Worm (Caenorhabditis elegans) whole organism, young adult: ENCODE data around the gene mtx-2.

Experiments used
- B0019.2 ChIP-seq: fragments of 200-800 bp; sonication (Bioruptor generic); conservative IDR thresholded peaks from 2 replicates; pipeline ENCODE4 v1.3.6; 2022; ENCODE audit warnings: missing genetic modification reagents, missing genetic modification characterization, missing compliant biosample characterization
- C06A6.2 ChIP-seq: fragments of 200-800 bp; sonication (Bioruptor generic); conservative IDR thresholded peaks from 2 replicates; pipeline ENCODE4 v1.3.6; 2022; ENCODE audit warnings: missing genetic modification characterization, missing compliant biosample characterization
- F37B4.10 ChIP-seq: fragments of 200-800 bp; sonication (Bioruptor generic); IDR thresholded peaks from 2 replicates; pipeline ENCODE4 v1.3.6; 2022; ENCODE audit warnings: missing genetic modification characterization, missing compliant biosample characterization
- F39B2.1 ChIP-seq: fragments of 200-800 bp; sonication (Bioruptor generic); IDR thresholded peaks from 2 replicates; pipeline ENCODE4 v1.3.6; 2022; ENCODE audit warnings: missing genetic modification reagents, missing genetic modification characterization, missing compliant biosample characterization
- F49E8.2 ChIP-seq: sonication (generic microtip); optimal IDR thresholded peaks from 3 replicates; lab custom pipeline; 2017; ENCODE audit warnings: missing genetic modification characterization, mild to moderate bottlenecking, missing compliant biosample characterization, antibody characterized with exemption, moderate library complexity; ENCODE audit not compliant: insufficient read depth
- F55B11.4 ChIP-seq: sonication (generic microtip); optimal IDR thresholded peaks from 2 replicates; lab custom pipeline; 2016; ENCODE audit warnings: missing compliant biosample characterization, missing genetic modification characterization, borderline replicate concordance; ENCODE audit not compliant: insufficient read depth
- K11D2.4 ChIP-seq: fragments of 200-800 bp; sonication (Bioruptor generic); IDR thresholded peaks from 2 replicates; pipeline ENCODE4 v1.3.6; 2022; ENCODE audit warnings: missing genetic modification reagents, missing genetic modification characterization, missing compliant biosample characterization
- Y56A3A.18 ChIP-seq: fragments of 200-800 bp; sonication (Bioruptor generic); IDR thresholded peaks from 2 replicates; pipeline ENCODE4 v1.3.6; 2022; ENCODE audit warnings: missing genetic modification reagents, missing genetic modification characterization, missing compliant biosample characterization
- cebp-1 ChIP-seq, 2 experiments: fragments of 200-800 bp in 1 of 2; sonication (Bioruptor generic) in 1 of 2; sonication (generic microtip) in 1 of 2; IDR thresholded peaks in 1 of 2; optimal IDR thresholded peaks in 1 of 2; 2 replicates each; pipeline versions ENCODE4 v1.3.6 to Lab custom; 2017 to 2022; ENCODE audit warnings: missing compliant biosample characterization in 2 of 2, missing genetic modification characterization in 2 of 2, mild to moderate bottlenecking in 1 of 2, missing genetic modification reagents in 1 of 2, moderate library complexity in 1 of 2
- ceh-79 ChIP-seq: sonication (generic microtip); optimal IDR thresholded peaks from 2 replicates; lab custom pipeline; 2017; ENCODE audit warnings: mild to moderate bottlenecking, missing genetic modification characterization, missing compliant biosample characterization
- die-1 ChIP-seq: sonication (generic microtip); optimal IDR thresholded peaks from 2 replicates; lab custom pipeline; 2016; ENCODE audit warnings: missing genotype, mild to moderate bottlenecking, missing genetic modification characterization, missing compliant biosample characterization
- dpl-1 ChIP-seq: fragments of 150-350 bp; optimal IDR thresholded peaks from 2 replicates; lab custom pipeline; 2014; ENCODE audit warnings: missing biosample characterization, missing genetic modification reagents, missing genetic modification characterization
- ekl-4 ChIP-seq: fragments of 200-800 bp; sonication (Bioruptor generic); IDR thresholded peaks from 2 replicates; pipeline ENCODE4 v1.3.6; 2022; ENCODE audit warnings: missing genetic modification reagents, missing genetic modification characterization, missing compliant biosample characterization
- him-1 ChIP-seq: sonication (generic microtip); optimal IDR thresholded peaks from 2 replicates; lab custom pipeline; 2016; ENCODE audit warnings: missing genotype, missing genetic modification reagents, missing genetic modification characterization, missing compliant biosample characterization
- hlh-26 ChIP-seq: fragments of 200-800 bp; sonication (Bioruptor generic); conservative IDR thresholded peaks from 2 replicates; pipeline ENCODE4 v1.3.6; 2022; ENCODE audit warnings: missing genetic modification reagents, missing genetic modification characterization, missing compliant biosample characterization
- hmg-20 ChIP-seq: fragments of 200-800 bp; sonication (Bioruptor generic); IDR thresholded peaks from 2 replicates; pipeline ENCODE4 v1.3.6; 2022; ENCODE audit warnings: missing genetic modification reagents, missing genetic modification characterization, missing compliant biosample characterization
- hsf-1 ChIP-seq: fragments of 200-800 bp; sonication (Bioruptor generic); IDR thresholded peaks from 2 replicates; pipeline ENCODE4 v1.3.6; 2022; ENCODE audit warnings: missing genetic modification reagents, missing genetic modification characterization, missing compliant biosample characterization
- lir-1 ChIP-seq: fragments of 200-800 bp; sonication (Bioruptor generic); conservative IDR thresholded peaks from 2 replicates; pipeline ENCODE4 v1.3.6; 2022; ENCODE audit warnings: missing genetic modification reagents, missing genetic modification characterization, missing compliant biosample characterization
- lsy-27 ChIP-seq: sonication (generic microtip); optimal IDR thresholded peaks from 2 replicates; lab custom pipeline; 2017; ENCODE audit warnings: missing genetic modification characterization, mild to moderate bottlenecking, missing compliant biosample characterization, antibody characterized with exemption, missing genotype, borderline replicate concordance; ENCODE audit not compliant: insufficient read depth
- madf-10 ChIP-seq: sonication (generic microtip); optimal IDR thresholded peaks from 2 replicates; lab custom pipeline; 2016; ENCODE audit warnings: mild to moderate bottlenecking, missing genetic modification characterization, missing compliant biosample characterization
- madf-3 ChIP-seq: fragments of 200-800 bp; sonication (Bioruptor generic); IDR thresholded peaks from 2 replicates; pipeline ENCODE4 v1.3.6; 2022; ENCODE audit warnings: missing genetic modification reagents, missing genetic modification characterization, missing compliant biosample characterization
- mxl-1 ChIP-seq: sonication (generic microtip); optimal IDR thresholded peaks from 2 replicates; lab custom pipeline; 2016; ENCODE audit warnings: missing genetic modification characterization, missing compliant biosample characterization
- nfya-1 ChIP-seq: sonication (generic microtip); optimal IDR thresholded peaks from 2 replicates; lab custom pipeline; 2017; ENCODE audit warnings: antibody characterized with exemption, missing compliant biosample characterization, missing genetic modification characterization, borderline replicate concordance; ENCODE audit not compliant: insufficient read depth
- nfya-2 ChIP-seq: fragments of 200-800 bp; sonication (Bioruptor generic); IDR thresholded peaks from 2 replicates; pipeline ENCODE4 v1.3.6; 2022; ENCODE audit warnings: missing genetic modification reagents, missing genetic modification characterization, missing compliant biosample characterization
- nfyb-1 ChIP-seq: fragments of 200-800 bp; sonication (Bioruptor generic); IDR thresholded peaks from 2 replicates; pipeline ENCODE4 v1.3.6; 2022; ENCODE audit warnings: missing genetic modification reagents, missing genetic modification characterization, missing compliant biosample characterization
- nhr-120 ChIP-seq: fragments of 200-800 bp; sonication (Bioruptor generic); IDR thresholded peaks from 2 replicates; pipeline ENCODE4 v1.3.6; 2022; ENCODE audit warnings: missing genetic modification characterization, missing compliant biosample characterization
- nhr-90 ChIP-seq: sonication (generic microtip); optimal IDR thresholded peaks from 2 replicates; lab custom pipeline; 2016; ENCODE audit warnings: missing genotype, mild to moderate bottlenecking, missing genetic modification characterization, missing compliant biosample characterization
- pha-4 ChIP-seq: fragments of 150-350 bp; sonication (generic microtip); optimal IDR thresholded peaks from 2 replicates; lab custom pipeline; 2014; ENCODE audit warnings: missing biosample characterization, missing genetic modification reagents, missing genetic modification characterization
- snpc-3.4 ChIP-seq: sonication (generic microtip); optimal IDR thresholded peaks from 2 replicates; lab custom pipeline; 2017; ENCODE audit warnings: missing genetic modification characterization, mild to moderate bottlenecking, missing compliant biosample characterization, antibody characterized with exemption, moderate library complexity, missing genotype, missing genetic modification reagents
- tbx-9 ChIP-seq: sonication (generic microtip); optimal IDR thresholded peaks from 2 replicates; lab custom pipeline; 2016; ENCODE audit warnings: borderline replicate concordance, missing genetic modification characterization, inconsistent platforms, missing compliant biosample characterization
- ztf-26 ChIP-seq: sonication (generic microtip); optimal IDR thresholded peaks from 2 replicates; lab custom pipeline; 2017; ENCODE audit warnings: missing genetic modification characterization, missing compliant biosample characterization
- ztf-6 ChIP-seq: fragments of 200-800 bp; sonication (Bioruptor generic); IDR thresholded peaks from 2 replicates; pipeline ENCODE4 v1.3.6; 2022; ENCODE audit warnings: missing genetic modification reagents, missing genetic modification characterization, missing compliant biosample characterization

The mtx-2 gene

DNA sequence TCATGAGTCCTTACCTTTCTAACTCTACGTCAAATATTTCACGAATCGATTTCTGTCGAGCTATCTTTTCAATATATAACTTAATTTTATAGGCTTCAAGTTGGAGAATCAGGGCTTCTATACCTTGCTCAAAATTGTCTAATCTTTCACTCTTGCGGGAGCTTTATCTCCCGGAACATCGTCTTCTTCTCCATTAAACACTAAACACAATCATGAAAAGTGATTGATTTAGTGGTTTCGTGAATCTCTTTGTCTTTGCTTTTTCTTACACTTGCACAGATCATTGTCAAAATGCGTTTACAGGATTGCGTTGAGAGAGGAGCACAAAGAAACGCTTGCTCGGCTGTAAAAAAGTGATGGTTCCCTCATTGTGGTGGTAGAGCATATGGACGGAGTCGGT lies 25.0 kb upstream of the mtx-2 start:
- no peak for TF ChIP-seq nfya-1 (tag; lab: Kevin White, UChicago)

DNA sequence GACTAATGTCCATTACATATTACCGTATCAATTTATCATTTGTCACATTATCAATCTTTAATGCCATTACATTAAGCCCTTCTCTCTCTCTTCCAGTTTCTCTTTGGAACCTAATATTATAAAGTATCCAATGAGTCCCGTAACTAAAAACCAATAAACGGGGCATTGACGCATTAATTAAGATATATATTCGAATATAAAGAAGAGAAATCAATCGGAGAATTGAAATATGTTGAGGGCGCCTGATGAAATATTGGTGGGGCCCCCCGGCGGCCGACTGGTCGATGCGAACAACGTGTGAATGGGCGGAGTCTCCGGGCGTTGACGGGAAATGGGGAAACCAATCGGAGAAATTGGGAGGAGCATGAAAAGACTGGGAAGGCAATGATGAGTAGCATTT lies 20.8 kb upstream of the mtx-2 start:
- TF ChIP-seq hsf-1 (GFP tag; lab: Robert Waterston, UW) (no peak), C06A6.2 (GFP tag; lab: Robert Waterston, UW) (no peak), F39B2.1 (GFP tag; lab: Robert Waterston, UW) (no peak), Y56A3A.18 (GFP tag; lab: Robert Waterston, UW) (no peak), lsy-27 (tag; lab: Kevin White, UChicago) (no peak), ztf-26 (tag; lab: Kevin White, UChicago) (no peak), F37B4.10 (GFP tag; lab: Robert Waterston, UW) (no peak), mxl-1 (tag; lab: Kevin White, UChicago) (no peak), nfya-2 (GFP tag; lab: Robert Waterston, UW) (no peak), hmg-20 (GFP tag; lab: Robert Waterston, UW) (no peak)
- TF ChIP-seq, all 124 proteins: peak for 0

DNA sequence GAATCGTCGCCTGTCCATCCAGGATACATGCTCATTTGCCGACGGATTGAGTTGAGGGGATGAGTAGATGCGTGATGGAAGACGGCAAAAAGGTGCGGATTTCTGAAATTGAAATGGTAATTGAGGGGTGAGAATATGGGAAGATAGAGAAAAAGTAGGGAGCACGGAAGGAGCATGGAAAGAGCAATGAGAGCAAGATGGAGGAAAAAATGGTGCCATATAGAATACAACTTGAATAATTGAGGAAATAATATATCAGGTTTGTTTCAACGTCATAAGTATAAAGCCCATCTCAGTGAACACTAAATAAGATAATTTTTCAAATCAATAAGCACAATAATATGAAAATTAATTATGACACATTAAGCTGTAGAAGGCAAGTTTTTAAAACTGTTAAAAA lies 20.0 kb upstream of the mtx-2 start, which contains the start of gene mab-5:
Gene mab-5, minus strand, starts transcription at position 101 of the 400 bp plus-strand sequence.
- TF ChIP-seq tbx-9 = no peak
- no peak for TF ChIP-seq pha-4 (tag; lab: Kevin White, UChicago)
- TF ChIP-seq him-1 (tag; lab: Kevin White, UChicago) = no peak
- no peak for TF ChIP-seq die-1 (tag; lab: Kevin White, UChicago)
- no peak for TF ChIP-seq Y56A3A.18 (GFP tag; lab: Robert Waterston, UW)
- no peak for TF ChIP-seq hlh-26 (GFP tag; lab: Robert Waterston, UW)
- TF ChIP-seq ekl-4 (GFP tag; lab: Robert Waterston, UW) = no peak
- no peak for TF ChIP-seq snpc-3.4 (tag; lab: Kevin White, UChicago)
- no peak for TF ChIP-seq hmg-20 (GFP tag; lab: Robert Waterston, UW)
- TF ChIP-seq nhr-120 (GFP tag; lab: Robert Waterston, UW) = no peak
- TF ChIP-seq ztf-6 = no peak
- no peak for TF ChIP-seq ceh-79 (tag; lab: Kevin White, UChicago)
- TF ChIP-seq nhr-90 (tag; lab: Kevin White, UChicago) = no peak
- TF ChIP-seq B0019.2 = no peak
- TF ChIP-seq lir-1 (GFP tag; lab: Robert Waterston, UW) = no peak
- no peak for TF ChIP-seq madf-3 (GFP tag; lab: Robert Waterston, UW)

DNA sequence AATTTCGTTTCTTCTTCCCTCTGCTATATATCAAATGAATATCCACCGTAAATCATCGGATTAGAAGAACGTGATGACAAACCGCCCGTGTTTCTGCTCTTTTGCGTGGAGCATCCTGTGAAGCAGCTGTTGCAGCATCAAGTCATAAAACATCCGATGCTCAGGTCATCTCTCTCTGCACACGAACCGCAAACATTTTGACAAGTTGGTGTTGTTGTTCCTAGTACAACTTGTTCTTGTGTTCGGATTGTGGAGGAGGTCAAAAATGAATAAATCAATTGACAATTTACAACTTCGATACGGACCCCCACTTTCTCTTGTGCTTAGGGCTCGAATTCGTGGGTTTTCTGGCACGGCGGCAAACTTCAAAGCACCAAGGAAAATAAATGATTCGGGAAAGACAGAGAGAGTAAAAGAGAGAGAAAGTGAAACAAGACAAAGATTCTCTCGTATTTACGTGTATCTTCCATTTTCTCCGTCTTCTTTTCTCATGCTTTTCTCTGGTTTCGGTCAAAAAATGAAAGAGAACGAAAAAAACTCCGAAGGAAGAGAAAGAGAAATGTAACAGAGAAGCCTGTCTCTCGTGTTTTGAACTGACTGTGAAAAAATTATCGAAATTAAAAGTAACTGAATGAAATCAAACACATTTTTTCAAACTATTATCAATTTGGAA lies 17.3 kb upstream of the mtx-2 start:
- TF ChIP-seq cebp-1 (GFP tag; IDR thresholded peaks at IDR 0.05; lab: Robert Waterston, UW) (no peak), cebp-1 (tag; optimal IDR thresholded peaks at IDR 0.05; lab: Kevin White, UChicago) (no peak), dpl-1 (GFP tag; lab: Kevin White, UChicago) (no peak), F55B11.4 (tag; lab: Kevin White, UChicago) (no peak), K11D2.4 (GFP tag; lab: Robert Waterston, UW) (no peak), hlh-26 (GFP tag; lab: Robert Waterston, UW) (no peak), nfyb-1 (GFP tag; lab: Robert Waterston, UW) (no peak), madf-10 (tag; lab: Kevin White, UChicago) (no peak), F49E8.2 (no peak)
